Worm (Caenorhabditis elegans) whole organism, L2 larva: Measurements from ENCODE around the gene snx-13.

Experiments used
- C34F6.9 ChIP-seq: fragments of 150-350 bp; optimal IDR thresholded peaks from 2 replicates; lab custom pipeline; 2014; ENCODE audit warnings: missing biosample characterization, missing genetic modification characterization
- blmp-1 ChIP-seq: sonication (generic microtip); optimal IDR thresholded peaks from 2 replicates; lab custom pipeline; 2017; ENCODE audit warnings: missing genetic modification characterization, mild to moderate bottlenecking, missing compliant biosample characterization, antibody characterized with exemption, moderate library complexity; ENCODE audit not compliant: insufficient read depth
- lin-13 ChIP-seq: fragments of 150-350 bp; optimal IDR thresholded peaks from 2 replicates; lab custom pipeline; 2014; ENCODE audit warnings: missing biosample characterization, missing genetic modification reagents, missing genetic modification characterization
- mdl-1 ChIP-seq, 2 experiments: fragments of 150-350 bp in 1 of 2; sonication (generic microtip) in 1 of 2; optimal IDR thresholded peaks; 2 replicates each; lab custom pipeline; 2017; ENCODE audit warnings: missing biosample characterization in 2 of 2, missing genetic modification characterization in 2 of 2
- unc-55 ChIP-seq: fragments of 150-350 bp; sonication (generic microtip); optimal IDR thresholded peaks from 3 replicates; lab custom pipeline; 2014; ENCODE audit warnings: missing biosample characterization, missing genetic modification reagents, missing genetic modification characterization

DNA sequence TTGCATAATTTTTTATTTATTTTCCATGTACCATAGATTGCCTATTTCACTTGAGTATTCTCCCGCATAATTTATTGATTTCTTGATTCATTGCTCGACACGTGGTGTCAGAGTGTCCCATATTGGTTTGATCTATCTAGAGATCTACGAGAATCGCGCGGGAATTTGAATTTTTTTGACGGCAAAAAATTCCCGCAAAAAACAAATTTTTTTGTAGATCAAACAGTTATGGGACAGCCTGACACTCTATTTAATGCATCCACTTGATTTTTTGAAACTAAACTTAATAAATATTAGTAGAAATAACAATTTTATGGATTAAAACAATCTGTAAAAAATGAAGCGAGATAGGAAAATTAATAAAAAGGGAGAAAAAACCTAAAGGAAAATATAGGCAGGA lies 38.7 kb upstream of the snx-13 start:
- TF ChIP-seq unc-55 (GFP tag; lab: Kevin White, UChicago) (no peak), C34F6.9 (tag; lab: Kevin White, UChicago) (no peak), mdl-1 (tag; optimal IDR thresholded peaks at IDR 0.05; lab: Kevin White, UChicago) (no peak), blmp-1 (tag; lab: Kevin White, UChicago) (no peak), lin-13 (GFP tag; lab: Kevin White, UChicago) (no peak)
